Worm (Caenorhabditis elegans) whole organism, L1 larva: ENCODE data around the gene cct-2.
A peak's percentile ranks its signal among the peaks of the same experiment; 100 is the strongest.

Experiments
- C04F5.9 ChIP-seq: sonication (generic microtip); optimal IDR thresholded peaks from 2 replicates; lab custom pipeline; 2016; ENCODE audit warnings: missing genetic modification characterization, missing compliant biosample characterization
- C16A3.4 ChIP-seq: fragments of 150-350 bp; optimal IDR thresholded peaks from 2 replicates; lab custom pipeline; 2014; ENCODE audit warnings: missing biosample characterization, missing genetic modification characterization
- F16B12.6 ChIP-seq: fragments of 150-350 bp; optimal IDR thresholded peaks from 2 replicates; lab custom pipeline; 2014; ENCODE audit warnings: missing biosample characterization, missing genetic modification characterization
- aha-1 ChIP-seq: fragments of 150-350 bp; optimal IDR thresholded peaks from 2 replicates; lab custom pipeline; 2014; ENCODE audit warnings: missing biosample characterization, missing genetic modification characterization
- blmp-1 ChIP-seq: fragments of 150-350 bp; optimal IDR thresholded peaks from 2 replicates; lab custom pipeline; 2014; ENCODE audit warnings: missing biosample characterization, missing genetic modification characterization
- ceh-63 ChIP-seq: fragments of 200-800 bp; sonication (Bioruptor generic); optimal IDR thresholded peaks from 2 replicates; lab custom pipeline; 2018; ENCODE audit warnings: mild to moderate bottlenecking, missing genetic modification characterization, missing compliant biosample characterization
- ceh-8 ChIP-seq: fragments of 200-800 bp; sonication (Bioruptor generic); optimal IDR thresholded peaks from 2 replicates; lab custom pipeline; 2018; ENCODE audit warnings: mild to moderate bottlenecking, missing genetic modification characterization, moderate library complexity, missing compliant biosample characterization
- ceh-82 ChIP-seq, 3 experiments: fragments of 150-350 bp in 1 of 3; sonication (generic microtip) in 2 of 3; optimal IDR thresholded peaks; 2 replicates each; lab custom pipeline; 2014 to 2017; ENCODE audit warnings: missing biosample characterization in 3 of 3, missing genetic modification characterization in 3 of 3
- ceh-90 ChIP-seq: sonication (generic microtip); optimal IDR thresholded peaks from 2 replicates; lab custom pipeline; 2016; ENCODE audit warnings: missing genetic modification characterization, missing compliant biosample characterization
- dpl-1 ChIP-seq, 3 experiments: fragments of 150-350 bp in 2 of 3; sonication (generic microtip) in 1 of 3; optimal IDR thresholded peaks; 2 replicates each; lab custom pipeline; 2014 to 2017; ENCODE audit warnings: missing biosample characterization in 3 of 3, missing genetic modification characterization in 3 of 3, missing genetic modification reagents in 3 of 3
- efl-1 ChIP-seq, 4 experiments: fragments of 150-350 bp; optimal IDR thresholded peaks in 3 of 4; peaks in 1 of 4; 1 replicate in 1 of 4; 2 replicates in 3 of 4; lab custom pipeline; 2014; ENCODE audit warnings: missing biosample characterization in 2 of 4, missing genetic modification characterization in 2 of 4, missing genetic modification reagents in 2 of 4
- efl-3 ChIP-seq: fragments of 200-800 bp; sonication (Bioruptor generic); optimal IDR thresholded peaks from 2 replicates; lab custom pipeline; 2018; ENCODE audit warnings: mild to moderate bottlenecking, missing genetic modification characterization, missing compliant biosample characterization
- egl-13 ChIP-seq: sonication (generic microtip); optimal IDR thresholded peaks from 2 replicates; lab custom pipeline; 2016; ENCODE audit warnings: missing genotype, missing genetic modification reagents, missing genetic modification characterization, missing compliant biosample characterization
- elt-2 ChIP-seq: sonication (generic microtip); optimal IDR thresholded peaks from 2 replicates; lab custom pipeline; 2016; ENCODE audit warnings: missing genetic modification characterization, mild to moderate bottlenecking, inconsistent platforms, missing compliant biosample characterization, missing genetic modification reagents
- fkh-4 ChIP-seq: sonication (generic microtip); optimal IDR thresholded peaks from 2 replicates; lab custom pipeline; 2016; ENCODE audit warnings: missing compliant biosample characterization, missing genetic modification characterization, borderline replicate concordance
- hlh-17 ChIP-seq: fragments of 200-800 bp; sonication (Bioruptor generic); optimal IDR thresholded peaks from 2 replicates; lab custom pipeline; 2018; ENCODE audit warnings: missing genetic modification characterization, mild to moderate bottlenecking, missing compliant biosample characterization, moderate library complexity, borderline replicate concordance
- irx-1 ChIP-seq: sonication (generic microtip); optimal IDR thresholded peaks from 2 replicates; lab custom pipeline; 2016; ENCODE audit warnings: missing genetic modification characterization, missing compliant biosample characterization
- jun-1 ChIP-seq: fragments of 150-350 bp; optimal IDR thresholded peaks from 2 replicates; lab custom pipeline; 2014; ENCODE audit warnings: missing biosample characterization, missing genetic modification reagents, missing genetic modification characterization
- lin-13 ChIP-seq: fragments of 150-350 bp; optimal IDR thresholded peaks from 2 replicates; lab custom pipeline; 2014; ENCODE audit warnings: missing biosample characterization, missing genetic modification reagents, missing genetic modification characterization
- lir-3 ChIP-seq: sonication (generic microtip); optimal IDR thresholded peaks from 2 replicates; lab custom pipeline; 2016; ENCODE audit warnings: mild to moderate bottlenecking, missing genetic modification characterization, moderate library complexity, missing compliant biosample characterization; ENCODE audit not compliant: poor library complexity
- mef-2 ChIP-seq: fragments of 150-350 bp; optimal IDR thresholded peaks from 2 replicates; lab custom pipeline; 2014; ENCODE audit warnings: missing biosample characterization, missing genetic modification characterization
- mep-1 ChIP-seq: fragments of 150-350 bp; optimal IDR thresholded peaks from 2 replicates; lab custom pipeline; 2014; ENCODE audit warnings: missing biosample characterization, missing genetic modification characterization
- nhr-11 ChIP-seq: fragments of 150-350 bp; optimal IDR thresholded peaks from 2 replicates; lab custom pipeline; 2014; ENCODE audit warnings: missing biosample characterization, missing genetic modification characterization
- nhr-20 ChIP-seq: sonication (generic microtip); optimal IDR thresholded peaks from 2 replicates; lab custom pipeline; 2016; ENCODE audit warnings: mild to moderate bottlenecking, missing genetic modification characterization, missing compliant biosample characterization
- nhr-28 ChIP-seq: fragments of 150-350 bp; optimal IDR thresholded peaks from 2 replicates; lab custom pipeline; 2014; ENCODE audit warnings: missing biosample characterization, missing genetic modification characterization
- nhr-71 ChIP-seq: sonication (generic microtip); optimal IDR thresholded peaks from 2 replicates; lab custom pipeline; 2016; ENCODE audit warnings: mild to moderate bottlenecking, missing genetic modification characterization, moderate library complexity, missing compliant biosample characterization
- nhr-76 ChIP-seq: sonication (generic microtip); optimal IDR thresholded peaks from 2 replicates; lab custom pipeline; 2017; ENCODE audit warnings: missing biosample characterization, missing genetic modification characterization
- nhr-84 ChIP-seq: sonication (generic microtip); optimal IDR thresholded peaks from 2 replicates; lab custom pipeline; 2017; ENCODE audit warnings: missing biosample characterization, missing genetic modification characterization
- pax-3 ChIP-seq: fragments of 200-800 bp; sonication (Bioruptor generic); optimal IDR thresholded peaks from 2 replicates; lab custom pipeline; 2018; ENCODE audit warnings: mild to moderate bottlenecking, missing genetic modification characterization, moderate library complexity, missing compliant biosample characterization
- rnt-1 ChIP-seq: sonication (generic microtip); optimal IDR thresholded peaks from 2 replicates; lab custom pipeline; 2016; ENCODE audit warnings: mild to moderate bottlenecking, missing genetic modification characterization, moderate library complexity, missing compliant biosample characterization
- sox-4 ChIP-seq: sonication (generic microtip); optimal IDR thresholded peaks from 2 replicates; lab custom pipeline; 2016; ENCODE audit warnings: missing genetic modification characterization, missing compliant biosample characterization
- tlp-1 ChIP-seq: fragments of 150-350 bp; optimal IDR thresholded peaks from 2 replicates; lab custom pipeline; 2014; ENCODE audit warnings: missing biosample characterization, missing genetic modification characterization
- unc-86 ChIP-seq: sonication (generic microtip); optimal IDR thresholded peaks from 2 replicates; lab custom pipeline; 2016; ENCODE audit warnings: missing genetic modification characterization, missing compliant biosample characterization
- unc-98 ChIP-seq: fragments of 200-800 bp; sonication (Bioruptor generic); IDR thresholded peaks from 2 replicates; pipeline ENCODE4 v1.3.6; 2022; ENCODE audit warnings: missing genetic modification characterization, missing compliant biosample characterization
- xbp-1 ChIP-seq: sonication (generic microtip); optimal IDR thresholded peaks from 2 replicates; lab custom pipeline; 2016; ENCODE audit warnings: missing genetic modification characterization, missing compliant biosample characterization
- ztf-11 ChIP-seq, 2 experiments: sonication (generic microtip); optimal IDR thresholded peaks; 2 replicates each; lab custom pipeline; 2016 to 2017; ENCODE audit warnings: missing genetic modification characterization in 2 of 2, missing biosample characterization in 1 of 2, missing compliant biosample characterization in 1 of 2

The cct-2 gene

DNA sequence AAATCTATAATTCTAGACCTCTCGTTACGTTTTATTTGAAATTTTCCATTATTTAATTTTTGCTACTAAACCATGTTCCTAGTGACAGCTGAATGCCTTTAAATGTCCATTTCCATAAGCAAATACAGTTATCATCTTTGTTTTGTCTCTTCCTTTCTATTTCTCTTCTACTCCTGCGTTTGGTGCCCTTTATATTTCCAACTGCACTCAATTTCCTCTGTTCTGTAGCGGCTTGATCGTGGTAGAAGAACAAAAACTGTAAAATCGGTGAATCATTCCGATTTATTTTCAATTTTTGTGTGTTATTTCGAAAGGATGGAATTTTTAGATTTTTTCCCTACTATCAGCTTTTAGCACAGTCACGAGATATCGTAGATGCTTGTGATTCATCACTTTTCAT lies 31.6 kb upstream of the cct-2 start:
- TF ChIP-seq mep-1 (no peak), jun-1 (tag; lab: Kevin White, UChicago) (no peak), lin-13 (GFP tag; lab: Kevin White, UChicago) (no peak), egl-13 (no peak), ceh-82 (tag; optimal IDR thresholded peaks at IDR 0.05; lab: Kevin White, UChicago) (no peak), elt-2 (tag; lab: Kevin White, UChicago) (no peak), unc-86 (no peak), nhr-28 (no peak), pax-3 (tag; lab: Kevin White, UChicago) (no peak), C04F5.9 (tag; lab: Kevin White, UChicago) (no peak), dpl-1 (GFP tag; optimal IDR thresholded peaks at IDR 0.05; lab: Kevin White, UChicago) (no peak), xbp-1 (tag; lab: Kevin White, UChicago) (no peak), nhr-84 (tag; lab: Kevin White, UChicago) (no peak), mef-2 (tag; lab: Kevin White, UChicago) (no peak), unc-98 (GFP tag; lab: Robert Waterston, UW) (no peak)

DNA sequence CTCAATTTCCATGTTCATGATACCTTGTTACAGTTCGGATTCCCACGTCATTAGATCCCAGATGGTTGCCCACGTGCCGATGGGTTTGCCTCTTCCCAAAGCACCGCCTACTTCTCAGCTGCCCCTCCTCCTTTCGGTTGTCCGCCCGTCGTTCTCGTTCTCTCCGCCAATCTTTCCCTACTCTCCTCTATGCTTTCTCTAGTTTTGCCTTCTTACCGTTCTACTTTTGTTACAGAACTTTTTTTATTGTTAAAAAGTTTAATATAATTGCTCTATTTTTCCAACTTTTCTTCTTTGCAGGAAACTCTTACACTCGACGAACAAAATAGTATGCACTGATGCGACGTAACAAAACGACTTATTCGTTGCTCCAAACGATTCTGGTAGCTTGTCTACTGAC lies 31.0 kb upstream of the cct-2 start, which contains the start of gene lat-1:
Gene lat-1 (plus strand): TSS at position 301 of the 400 bp plus-strand sequence.
- TF ChIP-seq lir-3 (tag; lab: Kevin White, UChicago) = no peak

DNA sequence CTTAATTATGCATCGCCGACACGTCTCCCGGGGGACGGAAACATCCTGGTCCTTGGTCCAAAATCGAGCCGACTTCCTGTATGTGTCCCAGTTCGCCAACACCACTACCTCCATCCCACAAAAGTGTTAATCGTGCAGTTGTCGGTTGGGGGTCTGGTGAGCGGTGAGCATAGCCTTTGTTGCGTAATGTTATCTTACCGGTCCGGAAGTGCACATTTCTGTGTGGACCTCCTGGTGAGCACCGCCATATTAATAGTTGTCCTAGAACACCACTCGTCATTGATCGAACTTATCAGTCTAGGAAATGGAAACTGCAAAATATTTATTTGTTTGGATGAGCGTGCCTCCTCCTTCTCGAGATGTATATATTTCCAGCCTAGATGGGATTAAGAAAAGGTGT lies 30.3 kb upstream of the cct-2 start:
- TF ChIP-seq sox-4 (no peak), rnt-1 (tag; lab: Kevin White, UChicago) (no peak), ceh-8 (GFP tag; lab: Kevin White, UChicago) (no peak), efl-1 (optimal IDR thresholded peaks at IDR 0.05; lab: Kevin White, UChicago) (no peak), efl-1 (GFP tag; optimal IDR thresholded peaks at IDR 0.05 in 1 of 2; lab: Kevin White, UChicago) (peak in 1 of 2 experiments; percentile 88), nhr-11 (tag; lab: Kevin White, UChicago) (no peak), mep-1 (no peak)

DNA sequence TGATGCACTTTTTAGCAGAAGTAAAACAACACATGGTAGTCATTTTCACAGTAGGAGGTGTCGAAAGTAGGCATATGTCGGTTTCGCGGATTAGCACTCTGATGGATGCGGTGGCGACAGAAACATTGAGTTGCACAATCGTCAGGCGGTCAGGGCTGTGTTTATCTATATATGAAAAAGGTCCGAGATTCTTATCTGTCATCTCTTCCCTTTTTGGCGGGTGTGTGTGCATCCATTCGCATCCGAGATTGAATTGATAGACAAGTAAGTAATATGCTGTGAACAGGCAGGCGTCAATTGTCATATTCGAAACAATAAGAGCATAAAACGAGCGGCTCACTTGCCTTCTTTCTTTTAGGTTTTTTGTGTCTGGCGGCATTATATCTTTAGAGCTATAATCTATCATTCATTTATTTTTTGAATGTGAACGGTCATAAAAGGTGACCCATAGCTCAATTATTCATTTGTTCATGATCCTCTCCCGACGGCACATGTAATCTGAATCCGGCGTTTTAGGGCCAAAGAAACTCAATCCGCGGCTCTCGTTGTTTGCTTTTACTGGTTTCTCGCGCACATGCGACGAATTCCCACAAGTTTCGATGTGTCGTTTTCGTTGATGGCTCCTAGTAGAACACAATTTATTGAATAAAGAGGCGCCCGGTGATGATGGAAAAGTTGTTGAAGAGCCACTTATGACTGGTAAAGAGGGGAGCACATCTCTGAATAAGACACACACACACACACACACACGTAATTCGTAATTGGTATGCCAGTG lies 28.8 kb upstream of the cct-2 start:
- TF ChIP-seq aha-1 = no peak
- no peak for TF ChIP-seq nhr-20 (tag; lab: Kevin White, UChicago)
- no peak for TF ChIP-seq unc-86
- no peak for TF ChIP-seq irx-1 (tag; lab: Kevin White, UChicago)
- no peak for TF ChIP-seq ceh-63 (GFP tag; lab: Kevin White, UChicago)
- no peak for TF ChIP-seq dpl-1 (GFP tag; optimal IDR thresholded peaks at IDR 0.05; lab: Kevin White, UChicago)
- TF ChIP-seq blmp-1 = no peak
- no peak for TF ChIP-seq ceh-90 (tag; lab: Kevin White, UChicago)
- no peak for TF ChIP-seq efl-3
- TF ChIP-seq nhr-84 (tag; lab: Kevin White, UChicago) = no peak
- no peak for TF ChIP-seq nhr-71
- TF ChIP-seq ztf-11 (tag; optimal IDR thresholded peaks at IDR 0.05; lab: Kevin White, UChicago) = no peak
- no peak for TF ChIP-seq hlh-17 (GFP tag; lab: Kevin White, UChicago)
- no peak for TF ChIP-seq F16B12.6 (tag; lab: Kevin White, UChicago)
- TF ChIP-seq fkh-4 (tag; lab: Kevin White, UChicago) = no peak
- TF ChIP-seq C16A3.4 = no peak
- TF ChIP-seq mef-2 (tag; lab: Kevin White, UChicago) = no peak
- no peak for TF ChIP-seq rnt-1 (tag; lab: Kevin White, UChicago)
- no peak for TF ChIP-seq tlp-1 (tag; lab: Kevin White, UChicago)
- TF ChIP-seq nhr-76 (tag; lab: Kevin White, UChicago) = no peak
- TF ChIP-seq, all 84 proteins: peak for 0
